Worm (Caenorhabditis elegans): ENCODE results near the gene nlp-61.

ce11 chrX:7596627-7597026 is 30.8 kb upstream of the nlp-61 start, which contains the start of gene C44E12.1:
- no peak for TF ChIP-seq unc-62 (GFP tag; optimal IDR thresholded peaks at IDR 0.05)
- no peak for TF ChIP-seq ceh-28 (tag; optimal IDR thresholded peaks at IDR 0.05)
